Fruit fly (Drosophila melanogaster) whole organism, embryonic: Measurements from ENCODE around the gene pit.

ENCODE experiments used
- Antp ChIP-seq: fragments of 200-800 bp; sonication (Bioruptor generic); optimal IDR thresholded peaks from 3 replicates; lab custom pipeline; 2016; ENCODE audit warnings: missing biosample characterization, missing genetic modification characterization
- Blimp-1 ChIP-seq: fragments of 200-800 bp; sonication (Bioruptor generic); optimal IDR thresholded peaks from 3 replicates; lab custom pipeline; 2018; ENCODE audit warnings: missing biosample characterization, missing genetic modification characterization, mild to moderate bottlenecking, moderate library complexity, missing genetic modification reagents
- Bteb2 ChIP-seq: fragments of 200-800 bp; sonication (Bioruptor generic); optimal IDR thresholded peaks from 2 replicates; lab custom pipeline; 2016; ENCODE audit warnings: missing biosample characterization, missing genetic modification characterization
- CG11085 ChIP-seq: fragments of 200-800 bp; sonication (Bioruptor generic); IDR thresholded peaks from 2 replicates; pipeline ENCODE4 v1.3.6; 2022; ENCODE audit warnings: missing biosample characterization, missing genetic modification characterization
- CG11456 ChIP-seq: fragments of 200-800 bp; sonication (Bioruptor generic); IDR thresholded peaks from 3 replicates; pipeline ENCODE4 v1.3.6; 2022; ENCODE audit warnings: missing biosample characterization, missing genetic modification characterization
- CG12659 ChIP-seq: fragments of 200-800 bp; sonication (Bioruptor generic); optimal IDR thresholded peaks from 3 replicates; lab custom pipeline; 2017; ENCODE audit warnings: mild to moderate bottlenecking, missing biosample characterization, missing genetic modification reagents, missing genetic modification characterization
- CG13775 ChIP-seq: fragments of 200-800 bp; sonication (Bioruptor generic); optimal IDR thresholded peaks from 3 replicates; lab custom pipeline; 2017; ENCODE audit warnings: missing biosample characterization, mild to moderate bottlenecking, missing genetic modification characterization
- CG14014 ChIP-seq: fragments of 200-800 bp; sonication (Bioruptor generic); IDR thresholded peaks from 2 replicates; pipeline ENCODE4 v1.3.6; 2022; ENCODE audit warnings: missing biosample characterization, missing genetic modification characterization
- CG14050 ChIP-seq: fragments of 200-800 bp; sonication (Bioruptor generic); IDR thresholded peaks from 3 replicates; pipeline ENCODE4 v1.3.6; 2022; ENCODE audit warnings: missing biosample characterization, missing genetic modification characterization
- CG14441 ChIP-seq: fragments of 200-800 bp; sonication (Bioruptor generic); IDR thresholded peaks from 2 replicates; pipeline ENCODE4 v1.3.6; 2022; ENCODE audit warnings: missing biosample characterization, missing genetic modification characterization
- CG15073 ChIP-seq: fragments of 200-800 bp; sonication (Bioruptor generic); optimal IDR thresholded peaks from 2 replicates; lab custom pipeline; 2016; ENCODE audit warnings: missing biosample characterization, missing genetic modification characterization
- CG17328 ChIP-seq: fragments of 200-800 bp; sonication (Bioruptor generic); IDR thresholded peaks from 2 replicates; pipeline ENCODE4 v1.3.6; 2022; ENCODE audit warnings: missing biosample characterization, missing genetic modification characterization
- CG17361 ChIP-seq: fragments of 200-800 bp; sonication (Bioruptor generic); IDR thresholded peaks from 3 replicates; pipeline ENCODE4 v1.3.6; 2022; ENCODE audit warnings: missing biosample characterization, missing genetic modification characterization
- CG18262 ChIP-seq: fragments of 200-800 bp; optimal IDR thresholded peaks from 3 replicates; lab custom pipeline; 2019; ENCODE audit warnings: missing biosample characterization, mild to moderate bottlenecking, missing genetic modification characterization, moderate library complexity
- CG1832 ChIP-seq: fragments of 200-800 bp; sonication (Bioruptor generic); optimal IDR thresholded peaks from 2 replicates; lab custom pipeline; 2017; ENCODE audit warnings: missing biosample characterization, mild to moderate bottlenecking, missing genetic modification characterization, inconsistent platforms
- CG2202 ChIP-seq: fragments of 200-800 bp; sonication (Bioruptor generic); optimal IDR thresholded peaks from 2 replicates; lab custom pipeline; 2018; ENCODE audit warnings: missing biosample characterization, mild to moderate bottlenecking, missing genetic modification characterization
- CG30403 ChIP-seq: fragments of 200-800 bp; sonication (Bioruptor generic); optimal IDR thresholded peaks from 3 replicates; lab custom pipeline; 2016; ENCODE audit warnings: missing biosample characterization, missing genetic modification characterization
- CG31388 ChIP-seq: fragments of 200-800 bp; sonication (Bioruptor generic); optimal IDR thresholded peaks from 2 replicates; lab custom pipeline; 2016; ENCODE audit warnings: missing biosample characterization, missing genetic modification characterization
- CG33557 ChIP-seq: fragments of 200-800 bp; sonication (Bioruptor generic); optimal IDR thresholded peaks from 2 replicates; lab custom pipeline; 2019; ENCODE audit warnings: missing biosample characterization, mild to moderate bottlenecking, missing genetic modification characterization, moderate library complexity
- CG4820 ChIP-seq: fragments of 200-800 bp; sonication (Bioruptor generic); optimal IDR thresholded peaks from 3 replicates; lab custom pipeline; 2016; ENCODE audit warnings: missing biosample characterization, missing genetic modification characterization
- CG6654 ChIP-seq: fragments of 200-800 bp; sonication (Bioruptor generic); optimal IDR thresholded peaks from 2 replicates; lab custom pipeline; 2017; ENCODE audit warnings: missing biosample characterization, mild to moderate bottlenecking, missing genetic modification characterization
- CG7987 ChIP-seq: fragments of 200-800 bp; sonication (Bioruptor generic); optimal IDR thresholded peaks from 2 replicates; lab custom pipeline; 2018; ENCODE audit warnings: missing biosample characterization, mild to moderate bottlenecking, missing genetic modification characterization, moderate library complexity
- CG8281 ChIP-seq: fragments of 200-800 bp; sonication (Bioruptor generic); optimal IDR thresholded peaks from 2 replicates; lab custom pipeline; 2018; ENCODE audit warnings: missing biosample characterization, mild to moderate bottlenecking, missing genetic modification characterization, moderate library complexity
- Chrac-16 ChIP-seq: fragments of 200-800 bp; sonication (Bioruptor generic); optimal IDR thresholded peaks from 3 replicates; lab custom pipeline; 2016; ENCODE audit warnings: missing biosample characterization, missing genetic modification characterization
- CoRest ChIP-seq: fragments of 200-800 bp; sonication (Bioruptor generic); optimal IDR thresholded peaks from 3 replicates; lab custom pipeline; 2018; ENCODE audit warnings: missing biosample characterization, mild to moderate bottlenecking, missing genetic modification characterization, moderate library complexity
- Doc2 ChIP-seq: fragments of 200-800 bp; sonication (Bioruptor generic); IDR thresholded peaks from 2 replicates; pipeline ENCODE4 v1.3.6; 2022; ENCODE audit warnings: missing biosample characterization, missing genetic modification characterization
- E2f1 ChIP-seq: fragments of 200-800 bp; sonication (Bioruptor generic); IDR thresholded peaks from 2 replicates; pipeline ENCODE4 v1.3.6; 2022; ENCODE audit warnings: missing biosample characterization, missing genetic modification characterization
- Elba2 ChIP-seq: fragments of 200-800 bp; sonication (Bioruptor generic); optimal IDR thresholded peaks from 3 replicates; lab custom pipeline; 2016; ENCODE audit warnings: missing biosample characterization, missing genetic modification characterization
- Mad ChIP-seq: fragments of 200-800 bp; sonication (Bioruptor generic); optimal IDR thresholded peaks from 2 replicates; lab custom pipeline; 2016; ENCODE audit warnings: missing biosample characterization, missing genetic modification characterization
- Nf-YA ChIP-seq: fragments of 200-800 bp; sonication (Bioruptor generic); IDR thresholded peaks from 2 replicates; pipeline ENCODE4 v1.3.6; 2022; ENCODE audit warnings: missing biosample characterization, missing genetic modification characterization
- Oli ChIP-seq: fragments of 200-800 bp; sonication (Bioruptor generic); optimal IDR thresholded peaks from 2 replicates; lab custom pipeline; 2018; ENCODE audit warnings: missing biosample characterization, mild to moderate bottlenecking, missing genetic modification characterization, moderate library complexity
- PHDP ChIP-seq: fragments of 200-800 bp; sonication (Bioruptor generic); optimal IDR thresholded peaks from 3 replicates; lab custom pipeline; 2018; ENCODE audit warnings: missing biosample characterization, mild to moderate bottlenecking, missing genetic modification characterization, moderate library complexity
- Sry-δ ChIP-seq: fragments of 200-800 bp; sonication (Bioruptor generic); optimal IDR thresholded peaks from 2 replicates; lab custom pipeline; 2016; ENCODE audit warnings: missing biosample characterization, missing genetic modification characterization
- ara ChIP-seq: fragments of 200-800 bp; sonication (Bioruptor generic); IDR thresholded peaks from 2 replicates; pipeline ENCODE4 v1.3.6; 2022; ENCODE audit warnings: missing biosample characterization, missing genetic modification characterization
- bcd ChIP-seq: fragments of 200-800 bp; sonication (Bioruptor generic); optimal IDR thresholded peaks from 2 replicates; lab custom pipeline; 2017; ENCODE audit warnings: missing biosample characterization, mild to moderate bottlenecking, missing genetic modification characterization
- cg ChIP-seq: fragments of 200-800 bp; sonication (Bioruptor generic); optimal IDR thresholded peaks from 3 replicates; lab custom pipeline; 2019; ENCODE audit warnings: missing biosample characterization, mild to moderate bottlenecking, missing genetic modification characterization, moderate library complexity
- ci ChIP-seq: fragments of 200-800 bp; sonication (Bioruptor generic); IDR thresholded peaks from 3 replicates; pipeline ENCODE4 v1.3.6; 2022; ENCODE audit warnings: missing biosample characterization, missing genetic modification characterization
- da ChIP-seq: fragments of 200-800 bp; sonication (Bioruptor generic); optimal IDR thresholded peaks from 2 replicates; lab custom pipeline; 2016; ENCODE audit warnings: missing biosample characterization, missing genetic modification characterization
- fd64A ChIP-seq: fragments of 200-800 bp; sonication (Bioruptor generic); optimal IDR thresholded peaks from 3 replicates; lab custom pipeline; 2018; ENCODE audit warnings: missing biosample characterization, mild to moderate bottlenecking, missing genetic modification characterization
- gcm ChIP-seq: fragments of 200-800 bp; sonication (Bioruptor generic); optimal IDR thresholded peaks from 2 replicates; lab custom pipeline; 2019; ENCODE audit warnings: missing biosample characterization, mild to moderate bottlenecking, missing genetic modification characterization, moderate library complexity
- lmd ChIP-seq: fragments of 200-800 bp; sonication (Bioruptor generic); IDR thresholded peaks from 2 replicates; pipeline ENCODE4 v1.3.6; 2022; ENCODE audit warnings: missing biosample characterization, missing genetic modification characterization
- nmo ChIP-seq: fragments of 200-800 bp; sonication (Bioruptor generic); optimal IDR thresholded peaks from 2 replicates; lab custom pipeline; 2018; ENCODE audit warnings: missing biosample characterization, mild to moderate bottlenecking, missing genetic modification characterization, moderate library complexity
- oc ChIP-seq: fragments of 200-800 bp; sonication (Bioruptor generic); optimal IDR thresholded peaks from 2 replicates; lab custom pipeline; 2018; ENCODE audit warnings: missing biosample characterization, mild to moderate bottlenecking, missing genetic modification characterization, moderate library complexity
- odd ChIP-seq: fragments of 200-800 bp; sonication (Bioruptor generic); optimal IDR thresholded peaks from 2 replicates; lab custom pipeline; 2017; ENCODE audit warnings: missing biosample characterization, mild to moderate bottlenecking, missing genetic modification characterization
- onecut ChIP-seq: fragments of 200-800 bp; sonication (Bioruptor generic); IDR thresholded peaks from 2 replicates; pipeline ENCODE4 v1.3.6; 2022; ENCODE audit warnings: missing biosample characterization, missing genetic modification characterization
- pan ChIP-seq, 4 experiments: fragments of >200 bp in 3 of 4; fragments of 200-800 bp in 1 of 4; sonication (Bioruptor generic) in 1 of 4; optimal IDR thresholded peaks in 3 of 4; IDR thresholded peaks in 1 of 4; 2 replicates each; pipeline versions ENCODE4 v1.3.6 to Lab custom; 2017 to 2022; ENCODE audit warnings: missing biosample characterization in 2 of 4, missing genetic modification characterization in 2 of 4, mixed read lengths in 1 of 4
- ranshi ChIP-seq: fragments of 200-800 bp; sonication (Bioruptor generic); IDR thresholded peaks from 2 replicates; pipeline ENCODE4 v1.3.6; 2022; ENCODE audit warnings: missing biosample characterization, missing genetic modification characterization
- sd ChIP-seq: fragments of 200-800 bp; sonication (Bioruptor generic); optimal IDR thresholded peaks from 3 replicates; lab custom pipeline; 2018; ENCODE audit warnings: missing biosample characterization, mild to moderate bottlenecking, missing genetic modification characterization, moderate library complexity
- seq ChIP-seq: fragments of 200-800 bp; sonication (Bioruptor generic); IDR thresholded peaks from 2 replicates; pipeline ENCODE4 v1.3.6; 2022; ENCODE audit warnings: missing biosample characterization, missing genetic modification characterization
- sr ChIP-seq: fragments of 200-800 bp; sonication (Bioruptor generic); IDR thresholded peaks from 3 replicates; pipeline ENCODE4 v1.3.6; 2022; ENCODE audit warnings: missing biosample characterization, missing genetic modification characterization
- toy ChIP-seq: fragments of 200-800 bp; sonication (Bioruptor generic); IDR thresholded peaks from 2 replicates; pipeline ENCODE4 v1.3.6; 2022; ENCODE audit warnings: missing biosample characterization, missing genetic modification characterization
- vvl ChIP-seq: fragments of 200-800 bp; sonication (Bioruptor generic); IDR thresholded peaks from 2 replicates; pipeline ENCODE4 v1.3.6; 2022; ENCODE audit warnings: missing biosample characterization, missing genetic modification characterization

The pit gene

dm6 chr3R:22039480-22039879 lies 5.4 kb downstream of the pit start (continued):
- TF ChIP-seq gcm (no peak), Doc2 (GFP tag; lab: Robert Waterston, UW) (no peak), odd (GFP tag; lab: Kevin White, UChicago) (no peak), CG30403 (GFP tag; lab: Kevin White, UChicago) (peak; percentile 38), Nf-YA (peak; percentile 42; the same call in 1 of the 2 replicates), PHDP (no peak), oc (peak; percentile 52), CG14014 (peak; percentile 48), nmo (GFP tag; lab: Kevin White, UChicago) (peak; percentile 24), CG11085 (GFP tag; lab: Robert Waterston, UW) (0 out of 2 replicates have a peak, but pooled peaks have one; percentile 10), E2f1 (peak; percentile 53), ranshi (GFP tag; lab: Robert Waterston, UW) (peak; percentile 63), CG14050 (GFP tag; lab: Robert Waterston, UW) (peak; percentile 44; the same call in 1 of the 3 replicates), da (GFP tag; lab: Kevin White, UChicago) (no peak), Sry-δ (GFP tag; lab: Kevin White, UChicago) (no peak), seq (GFP tag; lab: Robert Waterston, UW) (peak; percentile 35; the same call in 1 of the 2 replicates), Mad (GFP tag; lab: Kevin White, UChicago) (peak; percentile 17), Antp (GFP tag; lab: Kevin White, UChicago) (peak; percentile 29), CG18262 (peak; percentile 55), CG17361 (GFP tag; lab: Robert Waterston, UW) (0 out of 3 replicates have a peak, but pooled peaks have one; percentile 42), CG31388 (no peak), ara (peak; percentile 60), cg (GFP tag; lab: Kevin White, UChicago) (peak; percentile 55), onecut (no peak), CG12659 (GFP tag; lab: Kevin White, UChicago) (peak; percentile 34), CG2202 (peak; percentile 11), Elba2 (no peak), CG13775 (peak; percentile 29), Chrac-16 (GFP tag; lab: Kevin White, UChicago) (peak; percentile 17), fd64A (GFP tag; lab: Kevin White, UChicago) (peak; percentile 5), CG11456 (GFP tag; lab: Robert Waterston, UW) (0 out of 3 replicates have a peak, but pooled peaks have one; percentile 21), CG7987 (GFP tag; lab: Kevin White, UChicago) (no peak), Oli (tag; lab: Kevin White, UChicago) (peak; percentile 54), CG17328 (GFP tag; lab: Robert Waterston, UW) (peak; percentile 78), bcd (GFP tag; lab: Kevin White, UChicago) (peak; percentile 39), CoRest (tag; lab: Kevin White, UChicago) (peak; percentile 27), CG15073 (GFP tag; lab: Kevin White, UChicago) (no peak), CG1832 (GFP tag; lab: Kevin White, UChicago) (no peak), toy (GFP tag; lab: Robert Waterston, UW) (no peak), CG14441 (GFP tag; lab: Robert Waterston, UW) (peak; percentile 51), lmd (GFP tag; lab: Robert Waterston, UW) (peak; percentile 57), CG33557 (no peak)
- TF ChIP-seq, all 482 proteins: peak for 158

- TF ChIP-seq oc (peak; percentile 67), Bteb2 (no peak), pan (optimal IDR thresholded peaks at IDR 0.05; lab: Kevin White, UChicago) (no peak), pan (GFP tag; optimal IDR thresholded peaks at IDR 0.05 in 1 of 2, IDR thresholded peaks at IDR 0.05 in 1 of 2) (peak in 1 of 2 experiments; percentile 5), vvl (0 out of 2 replicates have a peak, but pooled peaks have one; percentile 22), CG11456 (GFP tag; lab: Robert Waterston, UW) (0 out of 3 replicates have a peak, but pooled peaks have one; percentile 24), CG8281 (tag; lab: Kevin White, UChicago) (no peak), sd (tag; lab: Kevin White, UChicago) (peak; percentile 47), CG6654 (GFP tag; lab: Kevin White, UChicago) (peak; percentile 49), CG4820 (GFP tag; lab: Kevin White, UChicago) (no peak), Blimp-1 (GFP tag; lab: Kevin White, UChicago) (peak; percentile 6), ci (GFP tag; lab: Robert Waterston, UW) (0 out of 3 replicates have a peak, but pooled peaks have one; percentile 12), Sry-δ (GFP tag; lab: Kevin White, UChicago) (no peak), sr (GFP tag; lab: Robert Waterston, UW) (peak; percentile 94)
Observed at dm6 chr3R:22040400-22040799, 6.3 kb downstream of the pit start.
